Fruit fly (Drosophila melanogaster) whole organism, prepupa: ENCODE results near the gene CG9743.

ENCODE experiments used
- Blimp-1 ChIP-seq: fragments of 200-800 bp; sonication (Bioruptor generic); optimal IDR thresholded peaks from 3 replicates; lab custom pipeline; 2017; ENCODE audit warnings: missing biosample characterization, missing genetic modification characterization, mild to moderate bottlenecking, moderate library complexity, missing genetic modification reagents
- CG10631 ChIP-seq: fragments of 200-800 bp; sonication (Bioruptor generic); optimal IDR thresholded peaks from 2 replicates; lab custom pipeline; 2016; ENCODE audit warnings: missing biosample characterization, missing genetic modification characterization
- CG10669 ChIP-seq: fragments of 200-800 bp; sonication (Bioruptor generic); optimal IDR thresholded peaks from 3 replicates; lab custom pipeline; 2018; ENCODE audit warnings: missing biosample characterization, mild to moderate bottlenecking, missing genetic modification characterization, moderate library complexity
- CG11294 ChIP-seq: fragments of 200-800 bp; sonication (Bioruptor generic); IDR thresholded peaks from 2 replicates; pipeline ENCODE4 v1.3.6; 2022; ENCODE audit warnings: missing biosample characterization, missing genetic modification characterization
- CG11902 ChIP-seq: fragments of 200-800 bp; sonication (Bioruptor generic); optimal IDR thresholded peaks from 3 replicates; lab custom pipeline; 2016; ENCODE audit warnings: missing biosample characterization, missing genetic modification characterization
- CG15336 ChIP-seq: fragments of 200-800 bp; sonication (Bioruptor generic); IDR thresholded peaks from 2 replicates; pipeline ENCODE4 v1.3.6; 2022; ENCODE audit warnings: missing biosample characterization, missing genetic modification characterization
- CG1621 ChIP-seq: fragments of 200-800 bp; sonication (Bioruptor generic); optimal IDR thresholded peaks from 3 replicates; lab custom pipeline; 2018; ENCODE audit warnings: missing biosample characterization, mild to moderate bottlenecking, missing genetic modification characterization
- CG3032 ChIP-seq: fragments of 200-800 bp; optimal IDR thresholded peaks from 2 replicates; lab custom pipeline; 2019; ENCODE audit warnings: missing biosample characterization, mild to moderate bottlenecking, missing genetic modification characterization, moderate library complexity
- CG31627 ChIP-seq: fragments of 200-800 bp; sonication (Bioruptor generic); optimal IDR thresholded peaks from 3 replicates; lab custom pipeline; 2016; ENCODE audit warnings: missing biosample characterization, missing genetic modification characterization
- CG32006 ChIP-seq: fragments of 200-800 bp; sonication (Bioruptor generic); optimal IDR thresholded peaks from 3 replicates; lab custom pipeline; 2017; ENCODE audit warnings: missing biosample characterization, mild to moderate bottlenecking, missing genetic modification characterization
- CG34406 ChIP-seq: fragments of 200-800 bp; sonication (Bioruptor generic); optimal IDR thresholded peaks from 3 replicates; lab custom pipeline; 2016; ENCODE audit warnings: missing biosample characterization, missing genetic modification characterization
- CG3919 ChIP-seq: fragments of 200-800 bp; sonication (Bioruptor generic); optimal IDR thresholded peaks from 3 replicates; lab custom pipeline; 2016; ENCODE audit warnings: missing biosample characterization, missing genetic modification characterization
- CG4318 ChIP-seq: fragments of 200-800 bp; sonication (Bioruptor generic); optimal IDR thresholded peaks from 3 replicates; lab custom pipeline; 2017; ENCODE audit warnings: missing biosample characterization, mild to moderate bottlenecking, missing genetic modification characterization
- CG6163 ChIP-seq: fragments of 200-800 bp; sonication (Bioruptor generic); IDR thresholded peaks from 3 replicates; pipeline ENCODE4 v1.3.6; 2022; ENCODE audit warnings: missing biosample characterization, missing genetic modification characterization
- CG6276 ChIP-seq: fragments of 200-800 bp; sonication (Bioruptor generic); optimal IDR thresholded peaks from 2 replicates; lab custom pipeline; 2017; ENCODE audit warnings: missing biosample characterization, mild to moderate bottlenecking, missing genetic modification characterization
- CG6854 ChIP-seq: fragments of 200-800 bp; sonication (Bioruptor generic); optimal IDR thresholded peaks from 2 replicates; lab custom pipeline; 2017; ENCODE audit warnings: missing biosample characterization, mild to moderate bottlenecking, missing genetic modification characterization
- CG7368 ChIP-seq: fragments of 200-800 bp; sonication (Bioruptor generic); optimal IDR thresholded peaks from 3 replicates; lab custom pipeline; 2016; ENCODE audit warnings: missing biosample characterization, missing genetic modification characterization
- CG8119 ChIP-seq: fragments of 200-800 bp; sonication (Bioruptor generic); IDR thresholded peaks from 3 replicates; pipeline ENCODE4 v1.3.6; 2022; ENCODE audit warnings: missing biosample characterization, missing genetic modification characterization
- CG9139 ChIP-seq: fragments of 200-800 bp; sonication (Bioruptor generic); optimal IDR thresholded peaks from 3 replicates; lab custom pipeline; 2017; ENCODE audit warnings: missing biosample characterization, mild to moderate bottlenecking, missing genetic modification characterization
- Eip75B ChIP-seq: fragments of 200-800 bp; sonication (Bioruptor generic); optimal IDR thresholded peaks from 3 replicates; lab custom pipeline; 2016; ENCODE audit warnings: missing biosample characterization, missing genetic modification characterization
- Eip93F ChIP-seq: fragments of 200-800 bp; sonication (Bioruptor generic); optimal IDR thresholded peaks from 2 replicates; lab custom pipeline; 2016; ENCODE audit warnings: missing biosample characterization, mild to moderate bottlenecking, missing genetic modification characterization
- Ets96B ChIP-seq: fragments of 200-800 bp; optimal IDR thresholded peaks from 2 replicates; lab custom pipeline; 2019; ENCODE audit warnings: missing biosample characterization, mild to moderate bottlenecking, missing genetic modification characterization, moderate library complexity
- Gug ChIP-seq: fragments of 200-800 bp; sonication (Bioruptor generic); IDR thresholded peaks from 2 replicates; pipeline ENCODE4 v1.3.6; 2022; ENCODE audit warnings: missing biosample characterization, missing genetic modification characterization
- Lpt ChIP-seq: fragments of 200-800 bp; sonication (Bioruptor generic); optimal IDR thresholded peaks from 3 replicates; lab custom pipeline; 2016; ENCODE audit warnings: missing biosample characterization, missing genetic modification characterization
- OdsH ChIP-seq: fragments of 200-800 bp; sonication (Bioruptor generic); optimal IDR thresholded peaks from 3 replicates; lab custom pipeline; 2016; ENCODE audit warnings: missing biosample characterization, missing genetic modification characterization
- Smox ChIP-seq: fragments of 200-800 bp; sonication (Bioruptor generic); optimal IDR thresholded peaks from 3 replicates; lab custom pipeline; 2016; ENCODE audit warnings: missing biosample characterization, missing genetic modification characterization
- Sox15 ChIP-seq: fragments of 200-800 bp; sonication (Bioruptor generic); optimal IDR thresholded peaks from 3 replicates; lab custom pipeline; 2016; ENCODE audit warnings: missing biosample characterization, missing genetic modification characterization
- achi ChIP-seq: fragments of 200-800 bp; sonication (Bioruptor generic); optimal IDR thresholded peaks from 3 replicates; lab custom pipeline; 2016; ENCODE audit warnings: missing biosample characterization, missing genetic modification characterization
- cyc ChIP-seq: fragments of 200-800 bp; sonication (Bioruptor generic); optimal IDR thresholded peaks from 3 replicates; lab custom pipeline; 2016; ENCODE audit warnings: missing biosample characterization, missing genetic modification characterization
- dsx ChIP-seq: fragments of 200-800 bp; optimal IDR thresholded peaks from 3 replicates; lab custom pipeline; 2019; ENCODE audit warnings: missing biosample characterization, mild to moderate bottlenecking, missing genetic modification characterization, moderate library complexity; ENCODE audit not compliant: poor library complexity, severe bottlenecking
- eg ChIP-seq: fragments of 200-800 bp; sonication (Bioruptor generic); IDR thresholded peaks from 3 replicates; pipeline ENCODE4 v1.3.6; 2022; ENCODE audit warnings: missing biosample characterization, missing genetic modification characterization
- esn ChIP-seq: fragments of 200-800 bp; sonication (Bioruptor generic); optimal IDR thresholded peaks from 2 replicates; lab custom pipeline; 2016; ENCODE audit warnings: missing biosample characterization, mild to moderate bottlenecking, missing genetic modification characterization, moderate library complexity
- fd59A ChIP-seq: fragments of 200-800 bp; sonication (Bioruptor generic); optimal IDR thresholded peaks from 2 replicates; lab custom pipeline; 2017; ENCODE audit warnings: missing biosample characterization, mild to moderate bottlenecking, missing genetic modification characterization, missing genetic modification reagents
- fd85E ChIP-seq: fragments of 200-800 bp; sonication (Bioruptor generic); optimal IDR thresholded peaks from 3 replicates; lab custom pipeline; 2016; ENCODE audit warnings: missing biosample characterization, missing genetic modification characterization
- fkh ChIP-seq: fragments of 200-800 bp; sonication (Bioruptor generic); optimal IDR thresholded peaks from 3 replicates; lab custom pipeline; 2017; ENCODE audit warnings: missing biosample characterization, mild to moderate bottlenecking, missing genetic modification characterization, moderate library complexity
- lz ChIP-seq: fragments of 200-800 bp; sonication (Bioruptor generic); optimal IDR thresholded peaks from 3 replicates; lab custom pipeline; 2016; ENCODE audit warnings: missing biosample characterization, missing genetic modification characterization
- spab ChIP-seq: fragments of 200-800 bp; sonication (Bioruptor generic); optimal IDR thresholded peaks from 2 replicates; lab custom pipeline; 2017; ENCODE audit warnings: missing biosample characterization, mild to moderate bottlenecking, missing genetic modification characterization, missing genetic modification reagents
- ss ChIP-seq, 2 experiments: fragments of 200-800 bp; sonication (Bioruptor generic); optimal IDR thresholded peaks; 2 replicates in 1 of 2; 3 replicates in 1 of 2; lab custom pipeline; 2017 to 2018; ENCODE audit warnings: mild to moderate bottlenecking in 2 of 2, missing biosample characterization in 2 of 2, missing genetic modification characterization in 2 of 2, moderate library complexity in 1 of 2
- svp ChIP-seq: fragments of 200-800 bp; sonication (Bioruptor generic); peaks from one replicate; lab custom pipeline; 2016; ENCODE audit warnings: missing biosample characterization, missing genetic modification characterization
- vri ChIP-seq: fragments of 200-800 bp; sonication (Bioruptor generic); optimal IDR thresholded peaks from 3 replicates; lab custom pipeline; 2016; ENCODE audit warnings: missing biosample characterization, mild to moderate bottlenecking, missing genetic modification characterization

CG9743 gene

DNA sequence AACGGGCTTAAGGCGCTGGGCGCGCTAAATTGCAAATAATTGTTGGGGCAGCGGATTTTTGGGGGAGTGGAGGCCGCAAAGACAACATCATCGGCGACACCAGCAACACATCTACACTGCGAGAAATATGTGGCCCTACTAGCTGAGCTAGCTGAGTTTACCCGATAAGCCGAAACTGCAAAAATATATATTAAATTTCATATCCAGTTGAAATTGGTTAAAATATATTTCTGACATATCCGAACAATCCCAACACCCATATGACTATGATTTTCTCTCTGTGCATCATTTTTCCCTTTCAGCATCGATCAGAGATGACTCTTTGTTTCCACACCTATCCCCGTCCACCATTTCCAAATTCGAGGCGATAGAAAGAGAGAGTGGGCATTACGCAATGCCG is 13.0 kb downstream of the CG9743 start (continued):
- TF ChIP-seq CG8119 (GFP tag; lab: Robert Waterston, UW): peak; percentile 44; the same call in 2 of the 3 replicates
- peak; percentile 76 for TF ChIP-seq OdsH (GFP tag; lab: Kevin White, UChicago)
- TF ChIP-seq CG15336 (GFP tag; lab: Robert Waterston, UW): peak; percentile 35; the same call in 1 of the 2 replicates
- peak; percentile 21 for TF ChIP-seq Blimp-1 (GFP tag; lab: Kevin White, UChicago)
- TF ChIP-seq Eip75B (GFP tag; lab: Kevin White, UChicago): peak; percentile 74
- peak; percentile 60 for TF ChIP-seq Ets96B (tag; lab: Kevin White, UChicago)
- TF ChIP-seq ss (GFP tag; optimal IDR thresholded peaks at IDR 0.05; lab: Kevin White, UChicago): peak; percentile 22 to 54
- TF ChIP-seq CG3919 (GFP tag; lab: Kevin White, UChicago): peak; percentile 76
- peak; percentile 8 for TF ChIP-seq fd85E
- TF ChIP-seq CG10631 (GFP tag; lab: Kevin White, UChicago): peak; percentile 55
- peak; percentile 75 for TF ChIP-seq CG34406 (GFP tag; lab: Kevin White, UChicago)
- TF ChIP-seq CG3032 (tag; lab: Kevin White, UChicago): peak; percentile 63
- TF ChIP-seq fd59A (GFP tag; lab: Kevin White, UChicago): peak; percentile 39
- peak; percentile 4 for TF ChIP-seq CG4318 (GFP tag; lab: Kevin White, UChicago)
- peak; percentile 70 for TF ChIP-seq Sox15 (GFP tag; lab: Kevin White, UChicago)
- peak; percentile 45 for TF ChIP-seq CG32006
- TF ChIP-seq esn (GFP tag; lab: Kevin White, UChicago): peak; percentile 80
- TF ChIP-seq Gug (GFP tag; lab: Robert Waterston, UW): 0 out of 2 replicates have a peak, but pooled peaks have one; percentile 29
- peak; percentile 61 for TF ChIP-seq CG10669 (GFP tag; lab: Kevin White, UChicago)
- TF ChIP-seq achi (GFP tag; lab: Kevin White, UChicago): peak; percentile 64
- TF ChIP-seq svp (GFP tag; lab: Kevin White, UChicago): peak; percentile 84
- TF ChIP-seq CG9139 (GFP tag; lab: Kevin White, UChicago): peak; percentile 31
- TF ChIP-seq lz: peak; percentile 70
- peak; percentile 16 for TF ChIP-seq CG6854 (GFP tag; lab: Kevin White, UChicago)
- TF ChIP-seq cyc (GFP tag; lab: Kevin White, UChicago): peak; percentile 67
- TF ChIP-seq eg (GFP tag; lab: Robert Waterston, UW): peak; percentile 73; the same call in 2 of the 3 replicates
- TF ChIP-seq CG7368 (GFP tag; lab: Kevin White, UChicago): peak; percentile 60
- TF ChIP-seq, all 60 proteins: peak for 54

DNA sequence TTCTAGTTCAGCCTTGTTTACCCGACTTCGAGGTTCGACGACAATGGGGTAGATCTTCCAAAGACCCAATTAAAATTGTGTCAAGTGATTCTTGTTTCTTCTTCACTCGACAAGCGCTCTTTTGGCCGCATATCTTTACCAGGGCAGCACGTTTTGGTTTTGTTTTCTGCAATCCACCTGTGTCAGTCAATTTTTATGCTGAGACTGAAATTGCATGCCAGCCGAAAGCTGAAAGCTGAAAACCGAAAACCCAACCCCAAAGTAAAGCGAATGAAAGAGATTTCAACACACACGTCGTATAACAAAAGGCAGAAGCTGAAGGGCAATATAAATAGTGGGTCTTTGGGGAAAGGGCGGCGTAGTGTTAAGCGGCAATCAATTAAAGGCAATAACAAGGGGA is 13.4 kb downstream of the CG9743 start:
- no peak for TF ChIP-seq CG31627
- no peak for TF ChIP-seq achi (GFP tag; lab: Kevin White, UChicago)
- TF ChIP-seq CG11902 (GFP tag; lab: Kevin White, UChicago): no peak
- no peak for TF ChIP-seq OdsH (GFP tag; lab: Kevin White, UChicago)
- TF ChIP-seq vri: no peak
- TF ChIP-seq Lpt (GFP tag; lab: Kevin White, UChicago): no peak
- TF ChIP-seq CG11294 (GFP tag; lab: Robert Waterston, UW): no peak
- no peak for TF ChIP-seq CG1621
- TF ChIP-seq CG3032 (tag; lab: Kevin White, UChicago): no peak
- TF ChIP-seq dsx (GFP tag; lab: Kevin White, UChicago): no peak
- TF ChIP-seq spab: no peak
- TF ChIP-seq fkh (GFP tag; lab: Kevin White, UChicago): no peak
- no peak for TF ChIP-seq CG10631 (GFP tag; lab: Kevin White, UChicago)
- TF ChIP-seq fd85E: no peak
- TF ChIP-seq CG6163: no peak
- no peak for TF ChIP-seq Smox (GFP tag; lab: Kevin White, UChicago)
- TF ChIP-seq CG6276 (GFP tag; lab: Kevin White, UChicago): no peak
- no peak for TF ChIP-seq CG9139 (GFP tag; lab: Kevin White, UChicago)
- TF ChIP-seq Eip93F (GFP tag; lab: Kevin White, UChicago): no peak
